Fruit fly (Drosophila melanogaster) S2 (cell line): ENCODE results near the gene asf1.

ENCODE experiments used
- CG8478 ChIP-seq: fragments of >200 bp; optimal IDR thresholded peaks from 2 replicates; lab custom pipeline; 2018
- CTCF ChIP-seq, 2 experiments: fragments of >200 bp; optimal IDR thresholded peaks; 2 replicates each; lab custom pipeline; 2018

DNA sequence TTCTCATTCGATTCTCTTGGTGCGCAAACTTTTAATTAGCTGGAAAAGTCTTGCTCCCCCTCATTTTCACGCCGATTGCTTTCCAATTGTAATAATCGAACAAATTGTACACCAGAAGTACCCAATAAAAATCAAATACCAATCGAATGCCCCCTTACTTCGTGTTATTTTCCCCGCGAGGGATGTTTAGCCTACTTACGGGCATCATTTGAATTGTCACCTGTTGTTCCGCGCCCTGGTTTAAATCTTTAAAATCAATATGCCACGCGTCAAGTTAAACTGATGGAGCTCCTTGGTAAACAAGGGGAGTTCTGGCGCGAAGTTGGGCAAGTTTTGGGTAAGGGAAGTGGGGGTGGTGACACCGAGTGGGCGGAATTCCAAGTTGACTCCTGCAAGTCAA lies 27.6 kb downstream of the asf1 start:
- TF ChIP-seq CTCF (optimal IDR thresholded peaks at IDR 0.05; lab: Kevin White, UChicago) (no peak), CG8478 (lab: Kevin White, UChicago) (no peak)
